Fruit fly (Drosophila melanogaster): ENCODE results near the gene AhcyL2.

dm6 chr3R:16934154-16934992, 47.6 kb downstream of the AhcyL2 start:
- TF ChIP-seq CTCF (optimal IDR thresholded peaks at IDR 0.05) (peak; percentile 86 to 93), CG8478 (optimal IDR thresholded peaks at IDR 0.05) (no peak)
